Worm (Caenorhabditis elegans) whole organism, late embryonic: ENCODE results near the gene fbxa-56.

Experiments used
- K09A11.1 ChIP-seq: sonication (generic microtip); optimal IDR thresholded peaks from 2 replicates; lab custom pipeline; 2017; ENCODE audit warnings: antibody characterized with exemption, mild to moderate bottlenecking, missing genetic modification characterization, missing compliant biosample characterization; ENCODE audit not compliant: insufficient read depth
- ceh-31 ChIP-seq: sonication (generic microtip); optimal IDR thresholded peaks from 2 replicates; lab custom pipeline; 2016; ENCODE audit warnings: missing genetic modification characterization, missing compliant biosample characterization
- lin-11 ChIP-seq: fragments of 200-800 bp; sonication (Bioruptor generic); optimal IDR thresholded peaks from 2 replicates; lab custom pipeline; 2018; ENCODE audit warnings: mild to moderate bottlenecking, missing genetic modification characterization, missing compliant biosample characterization
- pat-9 ChIP-seq: fragments of 200-800 bp; sonication (Bioruptor generic); optimal IDR thresholded peaks from 2 replicates; lab custom pipeline; 2018; ENCODE audit warnings: mild to moderate bottlenecking, missing genetic modification characterization, moderate library complexity, missing compliant biosample characterization
- pha-4 ChIP-seq: fragments of 150-350 bp; optimal IDR thresholded peaks from 2 replicates; lab custom pipeline; 2018; ENCODE audit warnings: missing biosample characterization, missing genetic modification reagents, missing genetic modification characterization
- unc-42 ChIP-seq: sonication (generic microtip); optimal IDR thresholded peaks from 2 replicates; lab custom pipeline; 2016; ENCODE audit warnings: missing genotype, missing genetic modification characterization, missing compliant biosample characterization
- unc-86 ChIP-seq: sonication (generic microtip); optimal IDR thresholded peaks from 2 replicates; lab custom pipeline; 2016; ENCODE audit warnings: missing genetic modification characterization, missing compliant biosample characterization

- TF ChIP-seq unc-42 (no peak), unc-86 (no peak), lin-11 (tag; lab: Kevin White, UChicago) (no peak), ceh-31 (tag; lab: Kevin White, UChicago) (no peak), pat-9 (tag; lab: Kevin White, UChicago) (no peak), pha-4 (tag; lab: Kevin White, UChicago) (no peak), K09A11.1 (tag; lab: Kevin White, UChicago) (no peak)
These were observed 36.1 kb downstream of the fbxa-56 start for ce11 chrIII:901600-902250.
